Worm (Caenorhabditis elegans) whole organism, L4 larva: Measurements from ENCODE around the gene unc-105.

ENCODE experiments used
- ZK337.2 ChIP-seq: fragments of 200-800 bp; sonication (Bioruptor generic); IDR thresholded peaks from 2 replicates; pipeline ENCODE4 v1.3.6; 2022; ENCODE audit warnings: missing genetic modification reagents, missing genetic modification characterization, missing compliant biosample characterization
- ZK546.5 ChIP-seq, 2 experiments: sonication (generic microtip); optimal IDR thresholded peaks; 2 replicates each; lab custom pipeline; 2017; ENCODE audit warnings: missing biosample characterization in 2 of 2, missing genetic modification characterization in 2 of 2
- dmd-8 ChIP-seq: fragments of 200-800 bp; sonication (Bioruptor generic); IDR thresholded peaks from 2 replicates; pipeline ENCODE4 v1.3.6; 2022; ENCODE audit warnings: missing genetic modification characterization, missing compliant biosample characterization
- egl-27 ChIP-seq: sonication (generic microtip); optimal IDR thresholded peaks from 3 replicates; lab custom pipeline; 2017; ENCODE audit warnings: missing biosample characterization, missing genetic modification reagents, missing genetic modification characterization
- mep-1 ChIP-seq: fragments of 150-350 bp; sonication (generic microtip); optimal IDR thresholded peaks from 3 replicates; lab custom pipeline; 2014; ENCODE audit warnings: missing biosample characterization, missing genetic modification characterization
- mxl-3 ChIP-seq: fragments of 200-800 bp; sonication (Bioruptor generic); optimal IDR thresholded peaks from 2 replicates; lab custom pipeline; 2018; ENCODE audit warnings: mild to moderate bottlenecking, missing genetic modification characterization, missing compliant biosample characterization
- nhr-77 ChIP-seq: fragments of 150-350 bp; optimal IDR thresholded peaks from 2 replicates; lab custom pipeline; 2014; ENCODE audit warnings: missing biosample characterization, missing genetic modification characterization

The unc-105 gene

ce11 chrII:8169283-8169682, 53.0 kb downstream of the unc-105 start, which contains the start of gene T05C12.15:
Gene T05C12.15, plus strand, starts transcription at chrII:8169583.
- no peak for TF ChIP-seq egl-27 (tag; lab: Kevin White, UChicago)
- TF ChIP-seq mxl-3 (GFP tag; lab: Kevin White, UChicago), result no peak
- no peak for TF ChIP-seq mep-1

- TF ChIP-seq dmd-8 (GFP tag; lab: Robert Waterston, UW) (no peak), ZK546.5 (tag; optimal IDR thresholded peaks at IDR 0.05; lab: Kevin White, UChicago) (no peak), nhr-77 (tag; lab: Kevin White, UChicago) (no peak), ZK337.2 (GFP tag; lab: Robert Waterston, UW) (no peak)
Observed at ce11 chrII:8170374-8170773, 54.1 kb downstream of the unc-105 start, which contains the start of gene T05C12.11. Gene T05C12.11, minus strand, starts transcription at chrII:8170474.
